Worm (Caenorhabditis elegans) whole organism, L1 larva: ENCODE results near the gene let-767.

Experiments used
- F16B12.6 ChIP-seq: fragments of 150-350 bp; optimal IDR thresholded peaks from 2 replicates; lab custom pipeline; 2014; ENCODE audit warnings: missing biosample characterization, missing genetic modification characterization
- blmp-1 ChIP-seq: fragments of 150-350 bp; optimal IDR thresholded peaks from 2 replicates; lab custom pipeline; 2014; ENCODE audit warnings: missing biosample characterization, missing genetic modification characterization
- elt-2 ChIP-seq: sonication (generic microtip); optimal IDR thresholded peaks from 2 replicates; lab custom pipeline; 2016; ENCODE audit warnings: missing genetic modification characterization, mild to moderate bottlenecking, inconsistent platforms, missing compliant biosample characterization, missing genetic modification reagents
- elt-3 ChIP-seq, 6 experiments: fragments of 150-350 bp in 1 of 6; sonication (generic microtip); optimal IDR thresholded peaks; 2 replicates each; lab custom pipeline; 2017 to 2018; ENCODE audit warnings: missing biosample characterization in 6 of 6, missing genetic modification characterization in 6 of 6, inconsistent platforms in 1 of 6
- fos-1 ChIP-seq: fragments of 150-350 bp; optimal IDR thresholded peaks from 2 replicates; lab custom pipeline; 2014; ENCODE audit warnings: missing biosample characterization, missing genetic modification characterization
- lin-13 ChIP-seq: fragments of 150-350 bp; optimal IDR thresholded peaks from 2 replicates; lab custom pipeline; 2014; ENCODE audit warnings: missing biosample characterization, missing genetic modification reagents, missing genetic modification characterization
- lin-15B ChIP-seq: fragments of 150-350 bp; sonication (generic microtip); optimal IDR thresholded peaks from 3 replicates; lab custom pipeline; 2014; ENCODE audit warnings: missing biosample characterization, missing genetic modification characterization
- lin-39 ChIP-seq: fragments of 150-350 bp; optimal IDR thresholded peaks from 2 replicates; lab custom pipeline; 2014; ENCODE audit warnings: missing biosample characterization, missing genetic modification reagents, missing genetic modification characterization
- nhr-90 ChIP-seq: sonication (generic microtip); optimal IDR thresholded peaks from 2 replicates; lab custom pipeline; 2016; ENCODE audit warnings: mild to moderate bottlenecking, missing genetic modification characterization, missing compliant biosample characterization; ENCODE audit not compliant: poor library complexity
- tbx-2 ChIP-seq: sonication (generic microtip); optimal IDR thresholded peaks from 2 replicates; lab custom pipeline; 2016; ENCODE audit warnings: missing genetic modification characterization, missing compliant biosample characterization
- unc-30 ChIP-seq: sonication (generic microtip); optimal IDR thresholded peaks from 2 replicates; lab custom pipeline; 2017; ENCODE audit warnings: missing biosample characterization, missing genetic modification characterization
- unc-62 ChIP-seq: fragments of 150-350 bp; optimal IDR thresholded peaks from 2 replicates; lab custom pipeline; 2014; ENCODE audit warnings: missing biosample characterization, missing genetic modification reagents, missing genetic modification characterization
- unc-86 ChIP-seq: sonication (generic microtip); optimal IDR thresholded peaks from 2 replicates; lab custom pipeline; 2016; ENCODE audit warnings: missing genetic modification characterization, missing compliant biosample characterization

DNA sequence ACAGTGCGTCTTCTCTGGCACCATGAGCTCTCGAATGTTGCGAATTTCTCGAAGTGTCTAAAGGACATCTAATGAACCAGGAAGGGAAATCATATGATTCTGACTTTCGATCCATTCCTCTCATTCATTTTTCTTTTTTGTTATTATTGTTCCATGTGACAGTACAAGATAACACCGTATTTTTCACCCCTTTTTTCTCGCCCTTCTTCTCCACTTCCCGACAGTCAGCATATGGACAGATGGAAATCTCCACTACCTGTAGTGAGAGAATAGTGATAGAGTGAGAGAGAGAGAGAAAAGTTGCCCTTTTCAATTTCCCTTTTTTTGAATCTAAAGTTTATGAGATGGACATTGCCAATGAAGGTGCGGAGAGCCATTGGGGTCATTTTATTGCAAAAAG is 21.1 kb upstream of the let-767 start:
- TF ChIP-seq lin-13 (GFP tag; lab: Kevin White, UChicago) (peak; percentile 13), unc-86 (tag; lab: Kevin White, UChicago) (no peak), tbx-2 (tag; lab: Kevin White, UChicago) (peak; percentile 2), lin-39 (no peak), elt-3 (tag; optimal IDR thresholded peaks at IDR 0.05; lab: Kevin White, UChicago) (peak in 3 of 6 experiments; percentile 21 to 67 (median 31)), lin-15B (no peak), elt-2 (tag; lab: Kevin White, UChicago) (no peak), unc-62 (no peak), unc-30 (tag; lab: Kevin White, UChicago) (no peak), fos-1 (tag; lab: Kevin White, UChicago) (no peak), nhr-90 (tag; lab: Kevin White, UChicago) (peak; percentile 2), F16B12.6 (tag; lab: Kevin White, UChicago) (no peak), blmp-1 (tag; lab: Kevin White, UChicago) (peak; percentile 94)
